Worm (Caenorhabditis elegans) whole organism, L1 larva: Measurements from ENCODE around the gene ZK353.9.

ENCODE experiments used
- C34B4.2 ChIP-seq: sonication (generic microtip); optimal IDR thresholded peaks from 2 replicates; lab custom pipeline; 2017; ENCODE audit warnings: mild to moderate bottlenecking, missing genetic modification characterization, missing compliant biosample characterization
- F16B12.6 ChIP-seq: fragments of 150-350 bp; optimal IDR thresholded peaks from 2 replicates; lab custom pipeline; 2014; ENCODE audit warnings: missing biosample characterization, missing genetic modification characterization
- Y116A8C.19 ChIP-seq: sonication (generic microtip); optimal IDR thresholded peaks from 2 replicates; lab custom pipeline; 2016; ENCODE audit warnings: missing compliant biosample characterization, missing genetic modification characterization, borderline replicate concordance
- blmp-1 ChIP-seq: fragments of 150-350 bp; optimal IDR thresholded peaks from 2 replicates; lab custom pipeline; 2014; ENCODE audit warnings: missing biosample characterization, missing genetic modification characterization
- ceh-88 ChIP-seq: fragments of 200-800 bp; sonication (Bioruptor generic); IDR thresholded peaks from 2 replicates; pipeline ENCODE4 v1.3.6; 2022; ENCODE audit warnings: missing genetic modification characterization, missing compliant biosample characterization
- ces-1 ChIP-seq: fragments of 150-350 bp; optimal IDR thresholded peaks from 2 replicates; lab custom pipeline; 2014; ENCODE audit warnings: missing biosample characterization, missing genetic modification reagents, missing genetic modification characterization
- dpl-1 ChIP-seq, 3 experiments: fragments of 150-350 bp in 2 of 3; sonication (generic microtip) in 1 of 3; optimal IDR thresholded peaks; 2 replicates each; lab custom pipeline; 2014 to 2017; ENCODE audit warnings: missing biosample characterization in 3 of 3, missing genetic modification characterization in 3 of 3, missing genetic modification reagents in 3 of 3
- dsc-1 ChIP-seq: sonication (generic microtip); optimal IDR thresholded peaks from 2 replicates; lab custom pipeline; 2016; ENCODE audit warnings: mild to moderate bottlenecking, missing genetic modification characterization, missing compliant biosample characterization
- efl-1 ChIP-seq, 4 experiments: fragments of 150-350 bp; optimal IDR thresholded peaks in 3 of 4; peaks in 1 of 4; 1 replicate in 1 of 4; 2 replicates in 3 of 4; lab custom pipeline; 2014; ENCODE audit warnings: missing biosample characterization in 2 of 4, missing genetic modification characterization in 2 of 4, missing genetic modification reagents in 2 of 4
- egl-27 ChIP-seq, 2 experiments: fragments of 150-350 bp in 1 of 2; sonication (generic microtip); optimal IDR thresholded peaks; 3 replicates each; lab custom pipeline; 2017 to 2018; ENCODE audit warnings: missing biosample characterization in 2 of 2, missing genetic modification characterization in 2 of 2, missing genetic modification reagents in 2 of 2
- elt-3 ChIP-seq, 6 experiments: fragments of 150-350 bp in 1 of 6; sonication (generic microtip); optimal IDR thresholded peaks; 2 replicates each; lab custom pipeline; 2017 to 2018; ENCODE audit warnings: missing biosample characterization in 6 of 6, missing genetic modification characterization in 6 of 6, inconsistent platforms in 1 of 6
- ets-5 ChIP-seq: fragments of 200-800 bp; sonication (Bioruptor generic); IDR thresholded peaks from 2 replicates; pipeline ENCODE4 v1.3.6; 2022; ENCODE audit warnings: missing genetic modification characterization, missing compliant biosample characterization
- fkh-10 ChIP-seq: sonication (generic microtip); optimal IDR thresholded peaks from 2 replicates; lab custom pipeline; 2017; ENCODE audit warnings: missing biosample characterization, missing genetic modification reagents, missing genetic modification characterization
- fkh-4 ChIP-seq: sonication (generic microtip); optimal IDR thresholded peaks from 2 replicates; lab custom pipeline; 2016; ENCODE audit warnings: missing compliant biosample characterization, missing genetic modification characterization, borderline replicate concordance
- fkh-8 ChIP-seq: sonication (generic microtip); optimal IDR thresholded peaks from 2 replicates; lab custom pipeline; 2016; ENCODE audit warnings: mild to moderate bottlenecking, missing genetic modification characterization, missing compliant biosample characterization
- fos-1 ChIP-seq: fragments of 150-350 bp; optimal IDR thresholded peaks from 2 replicates; lab custom pipeline; 2014; ENCODE audit warnings: missing biosample characterization, missing genetic modification characterization
- hlh-17 ChIP-seq: fragments of 200-800 bp; sonication (Bioruptor generic); optimal IDR thresholded peaks from 2 replicates; lab custom pipeline; 2018; ENCODE audit warnings: missing genetic modification characterization, mild to moderate bottlenecking, missing compliant biosample characterization, moderate library complexity, borderline replicate concordance
- hpl-2 ChIP-seq: fragments of 150-350 bp; optimal IDR thresholded peaks from 2 replicates; lab custom pipeline; 2014; ENCODE audit warnings: missing biosample characterization, missing genetic modification reagents, missing genetic modification characterization
- irx-1 ChIP-seq: sonication (generic microtip); optimal IDR thresholded peaks from 2 replicates; lab custom pipeline; 2016; ENCODE audit warnings: missing genetic modification characterization, missing compliant biosample characterization
- isw-1 ChIP-seq: fragments of 200-800 bp; sonication (Bioruptor generic); IDR thresholded peaks from 2 replicates; pipeline ENCODE4 v1.3.6; 2022; ENCODE audit warnings: missing genetic modification characterization, missing compliant biosample characterization
- jun-1 ChIP-seq: fragments of 150-350 bp; optimal IDR thresholded peaks from 2 replicates; lab custom pipeline; 2014; ENCODE audit warnings: missing biosample characterization, missing genetic modification reagents, missing genetic modification characterization
- lin-13 ChIP-seq: fragments of 150-350 bp; optimal IDR thresholded peaks from 2 replicates; lab custom pipeline; 2014; ENCODE audit warnings: missing biosample characterization, missing genetic modification reagents, missing genetic modification characterization
- lin-14 ChIP-seq: fragments of 200-800 bp; sonication (Bioruptor generic); optimal IDR thresholded peaks from 2 replicates; lab custom pipeline; 2018; ENCODE audit warnings: mild to moderate bottlenecking, missing genetic modification characterization, moderate library complexity, missing compliant biosample characterization
- lin-35 ChIP-seq, 2 experiments: fragments of 150-350 bp; optimal IDR thresholded peaks; 2 replicates each; lab custom pipeline; 2014; ENCODE audit warnings: missing biosample characterization in 2 of 2, missing genetic modification characterization in 2 of 2, missing genetic modification reagents in 2 of 2
- mdl-1 ChIP-seq, 2 experiments: fragments of 150-350 bp; optimal IDR thresholded peaks; 2 replicates each; lab custom pipeline; 2014 to 2017; ENCODE audit warnings: missing biosample characterization in 2 of 2, missing genetic modification characterization in 2 of 2, inconsistent platforms in 1 of 2
- mef-2 ChIP-seq: fragments of 150-350 bp; optimal IDR thresholded peaks from 2 replicates; lab custom pipeline; 2014; ENCODE audit warnings: missing biosample characterization, missing genetic modification characterization
- nhr-19 ChIP-seq: fragments of 200-800 bp; sonication (Bioruptor generic); conservative IDR thresholded peaks from 2 replicates; pipeline ENCODE4 v1.3.6; 2022; ENCODE audit warnings: missing genetic modification characterization, missing compliant biosample characterization
- nhr-20 ChIP-seq: sonication (generic microtip); optimal IDR thresholded peaks from 2 replicates; lab custom pipeline; 2016; ENCODE audit warnings: mild to moderate bottlenecking, missing genetic modification characterization, missing compliant biosample characterization
- nhr-47 ChIP-seq: sonication (generic microtip); optimal IDR thresholded peaks from 2 replicates; lab custom pipeline; 2016; ENCODE audit warnings: mild to moderate bottlenecking, missing genetic modification characterization, moderate library complexity, missing compliant biosample characterization
- nhr-71 ChIP-seq: sonication (generic microtip); optimal IDR thresholded peaks from 2 replicates; lab custom pipeline; 2016; ENCODE audit warnings: mild to moderate bottlenecking, missing genetic modification characterization, moderate library complexity, missing compliant biosample characterization
- nhr-77 ChIP-seq: fragments of 150-350 bp; optimal IDR thresholded peaks from 2 replicates; lab custom pipeline; 2014; ENCODE audit warnings: missing biosample characterization, missing genetic modification characterization
- nhr-85 ChIP-seq: sonication (generic microtip); peaks from one replicate; lab custom pipeline; 2016; ENCODE audit warnings: missing genetic modification characterization, inconsistent platforms, missing compliant biosample characterization
- nhr-90 ChIP-seq: sonication (generic microtip); optimal IDR thresholded peaks from 2 replicates; lab custom pipeline; 2016; ENCODE audit warnings: mild to moderate bottlenecking, missing genetic modification characterization, missing compliant biosample characterization; ENCODE audit not compliant: poor library complexity
- pqm-1 ChIP-seq: sonication (generic microtip); optimal IDR thresholded peaks from 3 replicates; lab custom pipeline; 2017; ENCODE audit warnings: missing biosample characterization, missing genetic modification characterization
- skn-1 ChIP-seq: fragments of 150-350 bp; optimal IDR thresholded peaks from 2 replicates; lab custom pipeline; 2014; ENCODE audit warnings: missing biosample characterization, missing genetic modification characterization
- sox-4 ChIP-seq: sonication (generic microtip); optimal IDR thresholded peaks from 2 replicates; lab custom pipeline; 2016; ENCODE audit warnings: missing genetic modification characterization, missing compliant biosample characterization
- sptf-1 ChIP-seq: fragments of 150-350 bp; optimal IDR thresholded peaks from 2 replicates; lab custom pipeline; 2014; ENCODE audit warnings: missing biosample characterization, missing genetic modification characterization
- sup-37 ChIP-seq: fragments of 200-800 bp; sonication (Bioruptor generic); optimal IDR thresholded peaks from 2 replicates; lab custom pipeline; 2018; ENCODE audit warnings: mild to moderate bottlenecking, missing genetic modification characterization, missing compliant biosample characterization
- swsn-7 ChIP-seq: sonication (generic microtip); optimal IDR thresholded peaks from 2 replicates; lab custom pipeline; 2016; ENCODE audit warnings: missing genetic modification characterization, missing compliant biosample characterization
- tbx-2 ChIP-seq: sonication (generic microtip); optimal IDR thresholded peaks from 2 replicates; lab custom pipeline; 2016; ENCODE audit warnings: missing genetic modification characterization, missing compliant biosample characterization
- tlp-1 ChIP-seq: fragments of 150-350 bp; optimal IDR thresholded peaks from 2 replicates; lab custom pipeline; 2014; ENCODE audit warnings: missing biosample characterization, missing genetic modification characterization
- unc-130 ChIP-seq: fragments of 150-350 bp; optimal IDR thresholded peaks from 2 replicates; lab custom pipeline; 2017; ENCODE audit warnings: missing biosample characterization, missing genetic modification characterization, inconsistent platforms
- unc-62 ChIP-seq: fragments of 150-350 bp; optimal IDR thresholded peaks from 2 replicates; lab custom pipeline; 2014; ENCODE audit warnings: missing biosample characterization, missing genetic modification reagents, missing genetic modification characterization
- unc-98 ChIP-seq: fragments of 200-800 bp; sonication (Bioruptor generic); IDR thresholded peaks from 2 replicates; pipeline ENCODE4 v1.3.6; 2022; ENCODE audit warnings: missing genetic modification characterization, missing compliant biosample characterization
- vab-15 ChIP-seq: sonication (generic microtip); optimal IDR thresholded peaks from 2 replicates; lab custom pipeline; 2017; ENCODE audit warnings: missing genotype, mild to moderate bottlenecking, missing genetic modification characterization, missing compliant biosample characterization
- ztf-4 ChIP-seq: fragments of 150-350 bp; optimal IDR thresholded peaks from 2 replicates; lab custom pipeline; 2014; ENCODE audit warnings: missing biosample characterization, missing genetic modification characterization

The ZK353.9 gene

ce11 chrIII:8425076-8425475 lies 15.8 kb downstream of the ZK353.9 start (continued):
- TF ChIP-seq lin-14 (peak; percentile 85), sox-4 (tag; lab: Kevin White, UChicago) (no peak), F16B12.6 (tag; lab: Kevin White, UChicago) (peak; percentile 39), isw-1 (GFP tag; lab: Robert Waterston, UW) (no peak), tlp-1 (tag; lab: Kevin White, UChicago) (no peak), ceh-88 (no peak), C34B4.2 (no peak), swsn-7 (tag; lab: Kevin White, UChicago) (peak; percentile 62), fos-1 (tag; lab: Kevin White, UChicago) (no peak), nhr-90 (tag; lab: Kevin White, UChicago) (peak; percentile 41), elt-3 (tag; optimal IDR thresholded peaks at IDR 0.05; lab: Kevin White, UChicago) (peak in 2 of 6 experiments; percentile 12 to 18), nhr-20 (tag; lab: Kevin White, UChicago) (peak; percentile 71), unc-98 (GFP tag; lab: Robert Waterston, UW) (no peak), pqm-1 (tag; lab: Kevin White, UChicago) (no peak), ztf-4 (tag; lab: Kevin White, UChicago) (peak; percentile 13), lin-35 (GFP tag; optimal IDR thresholded peaks at IDR 0.05; lab: Kevin White, UChicago) (peak; percentile 54 to 74), blmp-1 (tag; lab: Kevin White, UChicago) (peak; percentile 55), jun-1 (tag; lab: Kevin White, UChicago) (peak; percentile 47), unc-62 (no peak), nhr-47 (tag; lab: Kevin White, UChicago) (peak; percentile 72), fkh-10 (GFP tag; lab: Kevin White, UChicago) (no peak), Y116A8C.19 (tag; lab: Kevin White, UChicago) (no peak), nhr-71 (tag; lab: Kevin White, UChicago) (peak; percentile 82), ces-1 (no peak), sup-37 (no peak), sptf-1 (tag; lab: Kevin White, UChicago) (no peak), mef-2 (no peak), mdl-1 (tag; optimal IDR thresholded peaks at IDR 0.05; lab: Kevin White, UChicago) (peak in 1 of 2 experiments; percentile 63), tbx-2 (tag; lab: Kevin White, UChicago) (peak; percentile 70), unc-130 (tag; lab: Kevin White, UChicago) (no peak), irx-1 (tag; lab: Kevin White, UChicago) (no peak), fkh-8 (peak; percentile 68), lin-13 (peak; percentile 44), dpl-1 (GFP tag; optimal IDR thresholded peaks at IDR 0.05; lab: Kevin White, UChicago) (peak; percentile 9 to 40 (median 34)), hlh-17 (GFP tag; lab: Kevin White, UChicago) (no peak), efl-1 (optimal IDR thresholded peaks at IDR 0.05; lab: Kevin White, UChicago) (peak; percentile 57 to 79), efl-1 (GFP tag; optimal IDR thresholded peaks at IDR 0.05 in 1 of 2; lab: Kevin White, UChicago) (peak; percentile 37 to 94), hpl-2 (GFP tag; lab: Kevin White, UChicago) (no peak), ets-5 (GFP tag; lab: Robert Waterston, UW) (no peak), skn-1 (peak; percentile 22), egl-27 (tag; optimal IDR thresholded peaks at IDR 0.05; lab: Kevin White, UChicago) (no peak), vab-15 (no peak), nhr-85 (tag; lab: Kevin White, UChicago) (peak; percentile 60), fkh-4 (tag; lab: Kevin White, UChicago) (no peak), nhr-19 (GFP tag; lab: Robert Waterston, UW) (peak; percentile 48), dsc-1 (tag; lab: Kevin White, UChicago) (peak; percentile 27), nhr-77 (peak; percentile 30)
